Worm (Caenorhabditis elegans): ENCODE data around the gene gpla-1.

DNA sequence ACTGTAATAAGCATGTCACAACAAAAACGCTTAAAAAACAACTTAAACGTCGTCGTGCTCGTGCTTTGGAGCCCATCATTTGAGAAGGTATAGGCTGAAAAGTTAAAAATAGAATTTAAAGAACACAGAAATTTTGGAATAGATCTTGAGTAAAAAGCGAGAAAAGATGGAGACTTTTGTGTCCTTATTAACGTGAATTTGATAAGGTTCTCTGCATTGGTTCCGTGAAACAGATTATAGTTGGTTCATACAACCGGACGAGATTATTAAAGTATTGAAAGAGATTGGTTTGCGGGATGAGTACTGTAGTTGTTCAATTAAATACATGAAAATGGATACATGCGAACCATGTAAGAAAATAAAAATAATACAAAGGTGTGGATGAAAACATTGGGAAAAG, at the start of gene gpla-1:
- TF ChIP-seq nhr-28 (tag; optimal IDR thresholded peaks at IDR 0.05) (no peak), lim-7 (GFP tag; IDR thresholded peaks at IDR 0.05) (no peak)

Measured in whole organism, L4 larva.